Worm (Caenorhabditis elegans) whole organism, late embryonic: ENCODE data around the gene rps-2.

ENCODE experiments used
- C08G9.2 ChIP-seq: sonication (generic microtip); optimal IDR thresholded peaks from 2 replicates; lab custom pipeline; 2016; ENCODE audit warnings: mild to moderate bottlenecking, missing genetic modification characterization, moderate library complexity, missing compliant biosample characterization
- K02D7.2 ChIP-seq: sonication (generic microtip); optimal IDR thresholded peaks from 2 replicates; lab custom pipeline; 2017; ENCODE audit warnings: mild to moderate bottlenecking, missing genetic modification characterization, missing compliant biosample characterization
- K09A11.1 ChIP-seq: sonication (generic microtip); optimal IDR thresholded peaks from 2 replicates; lab custom pipeline; 2017; ENCODE audit warnings: antibody characterized with exemption, mild to moderate bottlenecking, missing genetic modification characterization, missing compliant biosample characterization; ENCODE audit not compliant: insufficient read depth
- T23F11.4 ChIP-seq: fragments of 200-800 bp; sonication (Bioruptor generic); optimal IDR thresholded peaks from 2 replicates; lab custom pipeline; 2018; ENCODE audit warnings: mild to moderate bottlenecking, missing genetic modification characterization, missing compliant biosample characterization
- ama-1 ChIP-seq: fragments of 150-350 bp; optimal IDR thresholded peaks from 2 replicates; lab custom pipeline; 2014
- ceh-2 ChIP-seq: sonication (generic microtip); optimal IDR thresholded peaks from 2 replicates; lab custom pipeline; 2016; ENCODE audit warnings: missing genotype, missing genetic modification characterization, missing compliant biosample characterization
- ceh-22 ChIP-seq: sonication (generic microtip); optimal IDR thresholded peaks from 2 replicates; lab custom pipeline; 2017; ENCODE audit warnings: missing biosample characterization, missing genetic modification characterization
- ceh-24 ChIP-seq: sonication (generic microtip); optimal IDR thresholded peaks from 2 replicates; lab custom pipeline; 2016; ENCODE audit warnings: mild to moderate bottlenecking, missing genetic modification characterization, missing compliant biosample characterization
- ceh-30 ChIP-seq: fragments of 150-350 bp; optimal IDR thresholded peaks from 2 replicates; lab custom pipeline; 2014; ENCODE audit warnings: missing biosample characterization, missing genetic modification characterization
- ceh-31 ChIP-seq: sonication (generic microtip); optimal IDR thresholded peaks from 2 replicates; lab custom pipeline; 2016; ENCODE audit warnings: missing genetic modification characterization, missing compliant biosample characterization
- ceh-45 ChIP-seq: fragments of 200-800 bp; sonication (Bioruptor generic); IDR thresholded peaks from 2 replicates; pipeline ENCODE4 v1.3.6; 2022; ENCODE audit warnings: missing genetic modification reagents, missing genetic modification characterization, missing compliant biosample characterization
- ceh-48 ChIP-seq: sonication (generic microtip); optimal IDR thresholded peaks from 2 replicates; lab custom pipeline; 2016; ENCODE audit warnings: missing genetic modification characterization, inconsistent platforms, missing compliant biosample characterization
- ceh-6 ChIP-seq: fragments of 200-800 bp; sonication (Bioruptor generic); optimal IDR thresholded peaks from 2 replicates; lab custom pipeline; 2018; ENCODE audit warnings: mild to moderate bottlenecking, missing genetic modification characterization, missing compliant biosample characterization
- dve-1 ChIP-seq: sonication (generic microtip); optimal IDR thresholded peaks from 2 replicates; lab custom pipeline; 2017; ENCODE audit warnings: antibody characterized with exemption, mild to moderate bottlenecking, missing genetic modification characterization, missing compliant biosample characterization
- elt-2 ChIP-seq: sonication (generic microtip); optimal IDR thresholded peaks from 2 replicates; lab custom pipeline; 2016; ENCODE audit warnings: missing genetic modification reagents, missing genetic modification characterization, missing compliant biosample characterization
- ets-4 ChIP-seq: sonication (generic microtip); optimal IDR thresholded peaks from 2 replicates; lab custom pipeline; 2016; ENCODE audit warnings: missing genetic modification characterization, missing compliant biosample characterization
- eyg-1 ChIP-seq: sonication (generic microtip); optimal IDR thresholded peaks from 2 replicates; lab custom pipeline; 2016; ENCODE audit warnings: missing genotype, missing genetic modification characterization, missing compliant biosample characterization
- fkh-6 ChIP-seq: sonication (generic microtip); optimal IDR thresholded peaks from 2 replicates; lab custom pipeline; 2016; ENCODE audit warnings: missing genetic modification characterization, missing compliant biosample characterization
- gmeb-2 ChIP-seq: sonication (generic microtip); optimal IDR thresholded peaks from 2 replicates; lab custom pipeline; 2016; ENCODE audit warnings: missing genetic modification characterization, inconsistent platforms, missing compliant biosample characterization
- hlh-13 ChIP-seq: fragments of 200-800 bp; sonication (Bioruptor generic); optimal IDR thresholded peaks from 2 replicates; lab custom pipeline; 2018; ENCODE audit warnings: mild to moderate bottlenecking, missing genetic modification characterization, missing compliant biosample characterization
- hlh-8 ChIP-seq: sonication (generic microtip); optimal IDR thresholded peaks from 2 replicates; lab custom pipeline; 2016; ENCODE audit warnings: missing genotype, missing genetic modification characterization, missing compliant biosample characterization
- lin-11 ChIP-seq: fragments of 200-800 bp; sonication (Bioruptor generic); optimal IDR thresholded peaks from 2 replicates; lab custom pipeline; 2018; ENCODE audit warnings: mild to moderate bottlenecking, missing genetic modification characterization, missing compliant biosample characterization
- madf-2 ChIP-seq: sonication (generic microtip); optimal IDR thresholded peaks from 2 replicates; lab custom pipeline; 2017; ENCODE audit warnings: missing genetic modification characterization, missing compliant biosample characterization
- mec-3 ChIP-seq: sonication (generic microtip); optimal IDR thresholded peaks from 2 replicates; lab custom pipeline; 2016; ENCODE audit warnings: borderline replicate concordance, missing genetic modification characterization, missing compliant biosample characterization
- npax-4 ChIP-seq: sonication (generic microtip); optimal IDR thresholded peaks from 2 replicates; lab custom pipeline; 2016; ENCODE audit warnings: missing genetic modification characterization, missing compliant biosample characterization
- odd-2 ChIP-seq: sonication (generic microtip); optimal IDR thresholded peaks from 2 replicates; lab custom pipeline; 2017; ENCODE audit warnings: antibody characterized with exemption, mild to moderate bottlenecking, missing genetic modification characterization, missing compliant biosample characterization
- pag-3 ChIP-seq: sonication (generic microtip); optimal IDR thresholded peaks from 2 replicates; lab custom pipeline; 2016; ENCODE audit warnings: missing compliant biosample characterization, missing genetic modification characterization, borderline replicate concordance
- pat-9 ChIP-seq: fragments of 200-800 bp; sonication (Bioruptor generic); optimal IDR thresholded peaks from 2 replicates; lab custom pipeline; 2018; ENCODE audit warnings: mild to moderate bottlenecking, missing genetic modification characterization, moderate library complexity, missing compliant biosample characterization
- pax-1 ChIP-seq: fragments of 150-350 bp; optimal IDR thresholded peaks from 2 replicates; lab custom pipeline; 2014; ENCODE audit warnings: missing biosample characterization, missing genetic modification characterization
- pha-4 ChIP-seq: fragments of 150-350 bp; optimal IDR thresholded peaks from 2 replicates; lab custom pipeline; 2018; ENCODE audit warnings: missing biosample characterization, missing genetic modification reagents, missing genetic modification characterization
- pqm-1 ChIP-seq: sonication (generic microtip); optimal IDR thresholded peaks from 2 replicates; lab custom pipeline; 2016; ENCODE audit warnings: missing genetic modification characterization, missing compliant biosample characterization
- ref-2 ChIP-seq: sonication (generic microtip); optimal IDR thresholded peaks from 2 replicates; lab custom pipeline; 2016; ENCODE audit warnings: missing genetic modification characterization, missing compliant biosample characterization
- tbx-7 ChIP-seq: sonication (generic microtip); optimal IDR thresholded peaks from 2 replicates; lab custom pipeline; 2016; ENCODE audit warnings: missing genotype, missing genetic modification characterization, missing compliant biosample characterization
- ttx-3 ChIP-seq: sonication (generic microtip); optimal IDR thresholded peaks from 2 replicates; lab custom pipeline; 2016; ENCODE audit warnings: missing genetic modification reagents, missing genetic modification characterization, missing compliant biosample characterization
- unc-86 ChIP-seq: sonication (generic microtip); optimal IDR thresholded peaks from 2 replicates; lab custom pipeline; 2016; ENCODE audit warnings: missing genetic modification characterization, missing compliant biosample characterization
- ztf-16 ChIP-seq: sonication (generic microtip); optimal IDR thresholded peaks from 2 replicates; lab custom pipeline; 2017; ENCODE audit warnings: missing genetic modification characterization, missing compliant biosample characterization

Gene rps-2

DNA sequence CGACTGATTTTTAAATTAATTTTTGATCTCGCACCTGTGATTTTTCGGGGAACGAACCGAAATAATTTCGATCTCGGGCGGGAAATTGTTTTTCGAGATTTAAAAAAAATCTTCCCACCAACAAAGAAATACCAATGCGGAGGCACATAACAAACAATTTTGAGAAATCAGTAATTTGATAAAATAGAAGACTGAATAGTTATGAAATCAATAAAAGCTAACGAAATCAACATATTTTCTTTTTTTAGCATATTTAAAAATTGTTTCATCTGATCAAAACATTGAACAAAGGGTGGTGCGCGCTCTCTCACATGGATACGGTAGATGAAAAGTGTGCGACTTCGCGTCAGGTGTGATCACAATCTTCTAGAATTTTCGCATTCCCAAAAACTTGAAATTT is 31.9 kb upstream of the rps-2 start (continued):
- no peak for TF ChIP-seq hlh-8
- TF ChIP-seq pat-9 (tag; lab: Kevin White, UChicago): no peak
- TF ChIP-seq, all 69 proteins: peak for 0

DNA sequence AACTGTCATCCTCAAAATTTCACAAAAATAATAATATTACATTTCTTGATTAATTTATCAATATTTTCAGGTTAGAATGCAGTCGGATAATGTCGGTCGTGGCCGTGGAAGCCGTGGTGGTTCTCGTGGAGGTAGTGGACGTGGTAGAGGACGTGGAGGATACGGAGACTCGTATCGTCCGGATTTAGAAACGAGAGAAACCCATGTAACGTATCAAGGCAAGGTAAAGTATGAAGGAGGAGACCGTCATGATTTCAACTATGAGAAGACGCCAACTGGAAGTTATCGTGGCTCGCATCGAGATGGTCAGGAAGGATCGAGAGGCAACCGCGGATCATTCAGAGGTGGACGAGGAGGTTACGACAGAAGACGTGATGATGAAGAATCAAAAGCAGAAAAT is 31.3 kb upstream of the rps-2 start, which contains the start of gene frpr-10:
TSS of gene frpr-10 (plus strand) at position 301 of the 400 bp plus-strand sequence.
- TF ChIP-seq madf-2 (tag; lab: Kevin White, UChicago): no peak
- TF ChIP-seq tbx-7 (tag; lab: Kevin White, UChicago): no peak
- no peak for TF ChIP-seq gmeb-2
- no peak for TF ChIP-seq lin-11 (tag; lab: Kevin White, UChicago)
- TF ChIP-seq fkh-6: no peak
- no peak for TF ChIP-seq ama-1
- no peak for TF ChIP-seq pax-1 (tag; lab: Kevin White, UChicago)
- no peak for TF ChIP-seq pha-4
- no peak for TF ChIP-seq ceh-30
- TF ChIP-seq ceh-24 (tag; lab: Kevin White, UChicago): no peak
- TF ChIP-seq npax-4 (tag; lab: Kevin White, UChicago): no peak
- no peak for TF ChIP-seq ttx-3 (tag; lab: Kevin White, UChicago)
- no peak for TF ChIP-seq C08G9.2 (tag; lab: Kevin White, UChicago)
- TF ChIP-seq elt-2: no peak
- TF ChIP-seq ceh-45 (GFP tag; lab: Robert Waterston, UW): no peak
- no peak for TF ChIP-seq ztf-16
- TF ChIP-seq, all 69 proteins: peak for 0

DNA sequence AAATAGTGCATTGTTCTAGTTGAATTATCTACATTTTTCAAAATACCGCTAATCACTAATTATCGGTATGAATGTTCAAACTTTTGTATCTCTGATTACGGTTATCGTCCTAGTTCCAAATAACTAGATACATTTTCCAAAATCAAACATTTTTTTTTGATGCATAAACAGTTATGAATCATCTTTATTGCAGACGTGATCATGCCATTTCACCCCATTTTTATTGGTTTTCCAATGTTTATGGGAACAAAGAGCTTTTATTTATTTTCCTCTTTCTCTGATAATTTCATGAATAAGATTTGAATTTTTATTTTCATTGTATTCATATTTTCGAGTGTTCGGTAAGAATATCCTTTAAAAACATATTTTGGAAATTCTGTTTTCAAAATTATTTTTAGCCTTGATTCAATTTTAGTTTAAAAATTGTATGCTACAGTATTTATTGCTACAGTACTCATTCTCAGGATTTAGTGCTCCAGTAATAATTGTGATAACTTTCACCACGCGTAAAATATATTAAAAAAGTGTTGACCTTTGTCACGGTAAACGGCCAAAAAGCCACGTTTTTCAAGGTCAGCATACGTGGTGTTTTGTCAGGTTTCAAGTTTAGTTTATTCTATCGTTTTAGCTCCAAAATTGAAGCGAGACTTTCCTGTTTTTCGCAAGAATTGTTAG is 30.6 kb upstream of the rps-2 start, which contains the start of gene csr-1:
TSS of gene csr-1 (plus strand) at position 625 of the 675 bp plus-strand sequence.
- TF ChIP-seq odd-2 (tag; lab: Kevin White, UChicago) (no peak), ztf-16 (no peak), madf-2 (tag; lab: Kevin White, UChicago) (no peak), ceh-2 (tag; lab: Kevin White, UChicago) (no peak), ets-4 (tag; lab: Kevin White, UChicago) (no peak), pqm-1 (tag; lab: Kevin White, UChicago) (no peak), ceh-31 (tag; lab: Kevin White, UChicago) (no peak)
- TF ChIP-seq, all 69 proteins: peak for 0

DNA sequence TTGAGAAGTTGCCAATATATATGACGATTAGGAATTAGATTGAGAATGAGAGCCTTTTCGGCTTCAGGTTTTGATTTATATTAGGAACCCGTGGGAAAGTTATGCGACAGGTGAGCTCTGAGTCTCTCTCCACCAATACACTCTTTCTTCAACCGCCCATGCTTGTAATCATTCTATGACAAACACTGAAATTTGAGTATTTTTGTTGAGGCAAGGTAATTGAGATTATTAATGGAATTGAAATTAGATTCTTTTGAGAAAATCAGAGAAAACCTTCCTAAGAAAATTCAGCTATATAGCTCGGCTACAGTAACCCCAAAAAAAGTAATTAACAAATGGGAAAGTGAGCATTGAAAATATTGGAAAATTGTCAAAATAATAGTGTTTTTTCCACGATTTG is 29.7 kb upstream of the rps-2 start, which contains the start of gene ceh-19:
TSS of gene ceh-19 (minus strand) at position 101 of the 400 bp plus-strand sequence.
- no peak for TF ChIP-seq ceh-22 (tag; lab: Kevin White, UChicago)
- no peak for TF ChIP-seq ref-2 (tag; lab: Kevin White, UChicago)
- TF ChIP-seq hlh-13 (GFP tag; lab: Kevin White, UChicago): no peak
- no peak for TF ChIP-seq pag-3
- TF ChIP-seq lin-11 (tag; lab: Kevin White, UChicago): no peak
- TF ChIP-seq eyg-1 (tag; lab: Kevin White, UChicago): no peak
- TF ChIP-seq unc-86 (tag; lab: Kevin White, UChicago): no peak
- TF ChIP-seq hlh-8: no peak
- TF ChIP-seq ceh-31 (tag; lab: Kevin White, UChicago): no peak
- TF ChIP-seq pha-4: no peak
- no peak for TF ChIP-seq ceh-48 (tag; lab: Kevin White, UChicago)
- TF ChIP-seq K09A11.1 (tag; lab: Kevin White, UChicago): no peak
- TF ChIP-seq T23F11.4 (GFP tag; lab: Kevin White, UChicago): no peak
- no peak for TF ChIP-seq pax-1 (tag; lab: Kevin White, UChicago)
- TF ChIP-seq ztf-16: no peak

DNA sequence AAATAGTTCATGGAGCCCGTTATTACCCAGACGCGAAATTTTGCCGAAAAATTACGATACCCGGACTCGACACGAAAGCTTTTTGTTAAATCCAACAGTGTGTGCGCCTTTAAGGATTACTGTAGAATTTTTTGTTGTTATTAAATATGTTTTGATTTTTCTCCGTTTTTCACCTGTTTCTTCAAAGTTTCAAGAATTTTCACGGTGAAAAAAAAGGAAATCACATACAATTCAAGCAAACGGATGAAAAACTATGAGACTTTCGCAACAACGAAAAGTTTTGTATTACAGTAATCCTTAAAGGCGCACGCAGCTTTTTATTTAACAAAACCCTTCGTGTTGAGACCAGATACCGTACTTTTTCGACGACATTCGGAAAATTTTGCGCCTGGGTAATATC is 27.8 kb upstream of the rps-2 start:
- TF ChIP-seq mec-3 (tag; lab: Kevin White, UChicago) (no peak), ceh-22 (tag; lab: Kevin White, UChicago) (no peak), gmeb-2 (no peak), dve-1 (tag; lab: Kevin White, UChicago) (no peak), K02D7.2 (tag; lab: Kevin White, UChicago) (no peak), ceh-6 (no peak)
